Fruit fly (Drosophila melanogaster): ENCODE measurements around the gene Ctl2.

DNA sequence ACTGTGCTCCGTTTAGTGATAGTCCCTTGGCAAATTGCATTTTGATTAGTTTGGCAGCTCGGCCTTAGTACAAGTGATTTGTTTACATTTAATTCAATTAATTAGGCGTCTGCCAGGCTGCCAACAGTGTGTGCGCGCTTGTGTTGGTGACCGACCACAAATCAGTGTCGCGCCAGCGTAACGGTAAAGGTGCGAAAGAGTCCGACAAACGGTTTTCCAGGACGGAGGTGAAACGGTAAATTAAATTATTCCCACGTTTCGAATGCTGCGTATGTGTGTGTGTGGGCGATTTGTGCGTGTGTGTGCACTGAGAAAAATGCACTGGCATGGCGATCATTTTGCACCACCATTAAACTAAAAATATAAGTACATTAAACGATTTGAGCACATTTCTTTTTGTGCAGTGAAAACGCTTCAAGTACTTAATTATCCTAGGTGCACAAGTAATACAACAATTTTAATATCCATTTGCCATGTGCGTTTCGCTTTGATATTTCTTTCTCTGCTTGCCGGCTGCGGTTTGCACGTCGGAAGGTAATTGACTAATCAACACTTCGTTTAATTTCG is 15.9 kb downstream of the Ctl2 start:
- TF ChIP-seq Opbp (GFP tag; IDR thresholded peaks at IDR 0.05; ENCODE audit: partially characterized antibody) (no peak), lilli (GFP tag; optimal IDR thresholded peaks at IDR 0.05) (peak; percentile 9), CG14050 (GFP tag; IDR thresholded peaks at IDR 0.05) (no peak), CG6175 (GFP tag; IDR thresholded peaks at IDR 0.05) (no peak), ash1 (GFP tag; optimal IDR thresholded peaks at IDR 0.05) (no peak), CG7745 (tag; optimal IDR thresholded peaks at IDR 0.05) (no peak), Awh (GFP tag; IDR thresholded peaks at IDR 0.05) (no peak), CG11247 (GFP tag; IDR thresholded peaks at IDR 0.05) (no peak), PHDP (tag; optimal IDR thresholded peaks at IDR 0.05) (no peak), CG2199 (GFP tag; IDR thresholded peaks at IDR 0.05) (no peak), ham (GFP tag; IDR thresholded peaks at IDR 0.05) (no peak)
